Fruit fly (Drosophila melanogaster) whole organism, prepupa: Measurements from ENCODE around the gene bchs.

Experiments used
- Blimp-1 ChIP-seq: fragments of 200-800 bp; sonication (Bioruptor generic); optimal IDR thresholded peaks from 3 replicates; lab custom pipeline; 2017; ENCODE audit warnings: missing biosample characterization, missing genetic modification characterization, mild to moderate bottlenecking, moderate library complexity, missing genetic modification reagents
- CG10631 ChIP-seq: fragments of 200-800 bp; sonication (Bioruptor generic); optimal IDR thresholded peaks from 2 replicates; lab custom pipeline; 2016; ENCODE audit warnings: missing biosample characterization, missing genetic modification characterization
- CG10669 ChIP-seq: fragments of 200-800 bp; sonication (Bioruptor generic); optimal IDR thresholded peaks from 3 replicates; lab custom pipeline; 2018; ENCODE audit warnings: missing biosample characterization, mild to moderate bottlenecking, missing genetic modification characterization, moderate library complexity
- CG11294 ChIP-seq: fragments of 200-800 bp; sonication (Bioruptor generic); IDR thresholded peaks from 2 replicates; pipeline ENCODE4 v1.3.6; 2022; ENCODE audit warnings: missing biosample characterization, missing genetic modification characterization
- CG11762 ChIP-seq: fragments of 200-800 bp; sonication (Bioruptor generic); optimal IDR thresholded peaks from 3 replicates; lab custom pipeline; 2016; ENCODE audit warnings: missing biosample characterization, missing genetic modification characterization; ENCODE audit not compliant: insufficient read depth
- CG11902 ChIP-seq: fragments of 200-800 bp; sonication (Bioruptor generic); optimal IDR thresholded peaks from 3 replicates; lab custom pipeline; 2016; ENCODE audit warnings: missing biosample characterization, missing genetic modification characterization
- CG1621 ChIP-seq: fragments of 200-800 bp; sonication (Bioruptor generic); optimal IDR thresholded peaks from 3 replicates; lab custom pipeline; 2018; ENCODE audit warnings: missing biosample characterization, mild to moderate bottlenecking, missing genetic modification characterization
- CG16779 ChIP-seq: fragments of 200-800 bp; sonication (Bioruptor generic); optimal IDR thresholded peaks from 3 replicates; lab custom pipeline; 2017; ENCODE audit warnings: missing biosample characterization, mild to moderate bottlenecking, missing genetic modification characterization
- CG3032 ChIP-seq: fragments of 200-800 bp; optimal IDR thresholded peaks from 2 replicates; lab custom pipeline; 2019; ENCODE audit warnings: missing biosample characterization, mild to moderate bottlenecking, missing genetic modification characterization, moderate library complexity
- CG31627 ChIP-seq: fragments of 200-800 bp; sonication (Bioruptor generic); optimal IDR thresholded peaks from 3 replicates; lab custom pipeline; 2016; ENCODE audit warnings: missing biosample characterization, missing genetic modification characterization
- CG32006 ChIP-seq: fragments of 200-800 bp; sonication (Bioruptor generic); optimal IDR thresholded peaks from 3 replicates; lab custom pipeline; 2017; ENCODE audit warnings: missing biosample characterization, mild to moderate bottlenecking, missing genetic modification characterization
- CG34406 ChIP-seq: fragments of 200-800 bp; sonication (Bioruptor generic); optimal IDR thresholded peaks from 3 replicates; lab custom pipeline; 2016; ENCODE audit warnings: missing biosample characterization, missing genetic modification characterization
- CG3919 ChIP-seq: fragments of 200-800 bp; sonication (Bioruptor generic); optimal IDR thresholded peaks from 3 replicates; lab custom pipeline; 2016; ENCODE audit warnings: missing biosample characterization, missing genetic modification characterization
- CG4318 ChIP-seq: fragments of 200-800 bp; sonication (Bioruptor generic); optimal IDR thresholded peaks from 3 replicates; lab custom pipeline; 2017; ENCODE audit warnings: missing biosample characterization, mild to moderate bottlenecking, missing genetic modification characterization
- CG6163 ChIP-seq: fragments of 200-800 bp; sonication (Bioruptor generic); IDR thresholded peaks from 3 replicates; pipeline ENCODE4 v1.3.6; 2022; ENCODE audit warnings: missing biosample characterization, missing genetic modification characterization
- CG6276 ChIP-seq: fragments of 200-800 bp; sonication (Bioruptor generic); optimal IDR thresholded peaks from 2 replicates; lab custom pipeline; 2017; ENCODE audit warnings: missing biosample characterization, mild to moderate bottlenecking, missing genetic modification characterization
- CG6792 ChIP-seq: fragments of 200-800 bp; sonication (Bioruptor generic); optimal IDR thresholded peaks from 3 replicates; lab custom pipeline; 2016; ENCODE audit warnings: missing biosample characterization, missing genetic modification characterization
- CG6808 ChIP-seq: fragments of 200-800 bp; sonication (Bioruptor generic); optimal IDR thresholded peaks from 3 replicates; lab custom pipeline; 2017; ENCODE audit warnings: missing biosample characterization, missing genetic modification characterization, mild to moderate bottlenecking, moderate library complexity, missing genetic modification reagents
- CG6854 ChIP-seq: fragments of 200-800 bp; sonication (Bioruptor generic); optimal IDR thresholded peaks from 2 replicates; lab custom pipeline; 2017; ENCODE audit warnings: missing biosample characterization, mild to moderate bottlenecking, missing genetic modification characterization
- CG7368 ChIP-seq: fragments of 200-800 bp; sonication (Bioruptor generic); optimal IDR thresholded peaks from 3 replicates; lab custom pipeline; 2016; ENCODE audit warnings: missing biosample characterization, missing genetic modification characterization
- CG8119 ChIP-seq: fragments of 200-800 bp; sonication (Bioruptor generic); IDR thresholded peaks from 3 replicates; pipeline ENCODE4 v1.3.6; 2022; ENCODE audit warnings: missing biosample characterization, missing genetic modification characterization
- CG8319 ChIP-seq: fragments of 200-800 bp; sonication (Bioruptor generic); optimal IDR thresholded peaks from 3 replicates; lab custom pipeline; 2016; ENCODE audit warnings: missing biosample characterization, missing genetic modification characterization
- CG8632 ChIP-seq: fragments of 200-800 bp; sonication (Bioruptor generic); optimal IDR thresholded peaks from 3 replicates; lab custom pipeline; 2016; ENCODE audit warnings: missing biosample characterization, missing genetic modification characterization
- Eip75B ChIP-seq: fragments of 200-800 bp; sonication (Bioruptor generic); optimal IDR thresholded peaks from 3 replicates; lab custom pipeline; 2016; ENCODE audit warnings: missing biosample characterization, missing genetic modification characterization
- Eip78C ChIP-seq: fragments of 200-800 bp; sonication (Bioruptor generic); peaks from one replicate; lab custom pipeline; 2016; ENCODE audit warnings: missing biosample characterization, missing genetic modification characterization
- Eip93F ChIP-seq: fragments of 200-800 bp; sonication (Bioruptor generic); optimal IDR thresholded peaks from 2 replicates; lab custom pipeline; 2016; ENCODE audit warnings: missing biosample characterization, mild to moderate bottlenecking, missing genetic modification characterization
- Hr38 ChIP-seq: sonication (Bioruptor generic); optimal IDR thresholded peaks from 2 replicates; lab custom pipeline; 2016; ENCODE audit warnings: missing biosample characterization, missing genetic modification characterization
- Hr39 ChIP-seq: fragments of 200-800 bp; sonication (Bioruptor generic); optimal IDR thresholded peaks from 2 replicates; lab custom pipeline; 2016; ENCODE audit warnings: missing biosample characterization, missing genetic modification characterization
- Hr4 ChIP-seq: fragments of 200-800 bp; sonication (Bioruptor generic); optimal IDR thresholded peaks from 3 replicates; lab custom pipeline; 2016; ENCODE audit warnings: missing biosample characterization, missing genetic modification characterization
- Lpt ChIP-seq: fragments of 200-800 bp; sonication (Bioruptor generic); optimal IDR thresholded peaks from 3 replicates; lab custom pipeline; 2016; ENCODE audit warnings: missing biosample characterization, missing genetic modification characterization
- OdsH ChIP-seq: fragments of 200-800 bp; sonication (Bioruptor generic); optimal IDR thresholded peaks from 3 replicates; lab custom pipeline; 2016; ENCODE audit warnings: missing biosample characterization, missing genetic modification characterization
- Smox ChIP-seq: fragments of 200-800 bp; sonication (Bioruptor generic); optimal IDR thresholded peaks from 3 replicates; lab custom pipeline; 2016; ENCODE audit warnings: missing biosample characterization, missing genetic modification characterization
- Sox14 ChIP-seq: fragments of 200-800 bp; sonication (Bioruptor generic); optimal IDR thresholded peaks from 3 replicates; lab custom pipeline; 2016; ENCODE audit warnings: missing biosample characterization, missing genetic modification characterization
- Sox15 ChIP-seq: fragments of 200-800 bp; sonication (Bioruptor generic); optimal IDR thresholded peaks from 3 replicates; lab custom pipeline; 2016; ENCODE audit warnings: missing biosample characterization, missing genetic modification characterization
- achi ChIP-seq: fragments of 200-800 bp; sonication (Bioruptor generic); optimal IDR thresholded peaks from 3 replicates; lab custom pipeline; 2016; ENCODE audit warnings: missing biosample characterization, missing genetic modification characterization
- cyc ChIP-seq: fragments of 200-800 bp; sonication (Bioruptor generic); optimal IDR thresholded peaks from 3 replicates; lab custom pipeline; 2016; ENCODE audit warnings: missing biosample characterization, missing genetic modification characterization
- dac ChIP-seq: fragments of 200-800 bp; sonication (Bioruptor generic); optimal IDR thresholded peaks from 2 replicates; lab custom pipeline; 2017; ENCODE audit warnings: missing biosample characterization, mild to moderate bottlenecking, missing genetic modification characterization
- dsx ChIP-seq: fragments of 200-800 bp; optimal IDR thresholded peaks from 3 replicates; lab custom pipeline; 2019; ENCODE audit warnings: missing biosample characterization, mild to moderate bottlenecking, missing genetic modification characterization, moderate library complexity; ENCODE audit not compliant: poor library complexity, severe bottlenecking
- eg ChIP-seq: fragments of 200-800 bp; sonication (Bioruptor generic); IDR thresholded peaks from 3 replicates; pipeline ENCODE4 v1.3.6; 2022; ENCODE audit warnings: missing biosample characterization, missing genetic modification characterization
- fd85E ChIP-seq: fragments of 200-800 bp; sonication (Bioruptor generic); optimal IDR thresholded peaks from 3 replicates; lab custom pipeline; 2016; ENCODE audit warnings: missing biosample characterization, missing genetic modification characterization
- net ChIP-seq: fragments of 200-800 bp; sonication (Bioruptor generic); optimal IDR thresholded peaks from 3 replicates; lab custom pipeline; 2016; ENCODE audit warnings: missing biosample characterization, missing genetic modification characterization
- pdm3 ChIP-seq: fragments of 200-800 bp; sonication (Bioruptor generic); optimal IDR thresholded peaks from 3 replicates; lab custom pipeline; 2016; ENCODE audit warnings: missing biosample characterization, missing genetic modification characterization
- salr ChIP-seq, 2 experiments: fragments of 200-800 bp; sonication (Bioruptor generic); optimal IDR thresholded peaks; 3 replicates each; lab custom pipeline; 2016 to 2018; ENCODE audit warnings: missing biosample characterization in 2 of 2, missing genetic modification characterization in 2 of 2, mild to moderate bottlenecking in 1 of 2
- spab ChIP-seq: fragments of 200-800 bp; sonication (Bioruptor generic); optimal IDR thresholded peaks from 2 replicates; lab custom pipeline; 2017; ENCODE audit warnings: missing biosample characterization, mild to moderate bottlenecking, missing genetic modification characterization, missing genetic modification reagents
- ss ChIP-seq, 2 experiments: fragments of 200-800 bp; sonication (Bioruptor generic); optimal IDR thresholded peaks; 2 replicates in 1 of 2; 3 replicates in 1 of 2; lab custom pipeline; 2017 to 2018; ENCODE audit warnings: mild to moderate bottlenecking in 2 of 2, missing biosample characterization in 2 of 2, missing genetic modification characterization in 2 of 2, moderate library complexity in 1 of 2
- svp ChIP-seq: fragments of 200-800 bp; sonication (Bioruptor generic); peaks from one replicate; lab custom pipeline; 2016; ENCODE audit warnings: missing biosample characterization, missing genetic modification characterization
- topi ChIP-seq: fragments of 200-800 bp; sonication (Bioruptor generic); optimal IDR thresholded peaks from 3 replicates; lab custom pipeline; 2016; ENCODE audit warnings: missing biosample characterization, missing genetic modification characterization
- vri ChIP-seq: fragments of 200-800 bp; sonication (Bioruptor generic); optimal IDR thresholded peaks from 3 replicates; lab custom pipeline; 2016; ENCODE audit warnings: missing biosample characterization, mild to moderate bottlenecking, missing genetic modification characterization

bchs gene

dm6 chr2L:5901553-5901952, 5.4 kb upstream of the bchs start (continued):
- TF ChIP-seq pdm3 (GFP tag; lab: Kevin White, UChicago) (peak; percentile 2), Eip78C (GFP tag; lab: Kevin White, UChicago) (peak; percentile 53), CG4318 (GFP tag; lab: Kevin White, UChicago) (no peak), dsx (GFP tag; lab: Kevin White, UChicago) (no peak), CG32006 (GFP tag; lab: Kevin White, UChicago) (peak; percentile 54), Smox (no peak), CG34406 (GFP tag; lab: Kevin White, UChicago) (no peak), CG1621 (tag; lab: Kevin White, UChicago) (no peak), CG6163 (GFP tag; lab: Robert Waterston, UW) (no peak; the same call in 2 of the 3 replicates), Blimp-1 (GFP tag; lab: Kevin White, UChicago) (no peak), CG3032 (no peak), dac (GFP tag; lab: Kevin White, UChicago) (no peak), CG6854 (GFP tag; lab: Kevin White, UChicago) (no peak), Sox15 (GFP tag; lab: Kevin White, UChicago) (no peak)

- no peak for TF ChIP-seq CG7368 (GFP tag; lab: Kevin White, UChicago)
- TF ChIP-seq topi (GFP tag; lab: Kevin White, UChicago) = no peak
- no peak for TF ChIP-seq Eip93F (GFP tag; lab: Kevin White, UChicago)
- no peak for TF ChIP-seq CG10631 (GFP tag; lab: Kevin White, UChicago)
- TF ChIP-seq CG11902 (GFP tag; lab: Kevin White, UChicago) = no peak
- TF ChIP-seq eg (GFP tag; lab: Robert Waterston, UW) = no peak
- no peak for TF ChIP-seq CG8119 (GFP tag; lab: Robert Waterston, UW)
- no peak for TF ChIP-seq CG6276 (GFP tag; lab: Kevin White, UChicago)
- no peak for TF ChIP-seq CG6792 (GFP tag; lab: Kevin White, UChicago)
- no peak for TF ChIP-seq Lpt (GFP tag; lab: Kevin White, UChicago)
- no peak for TF ChIP-seq Blimp-1 (GFP tag; lab: Kevin White, UChicago)
- TF ChIP-seq fd85E = no peak
- TF ChIP-seq CG6808 (GFP tag; lab: Kevin White, UChicago) = no peak
- TF ChIP-seq ss (GFP tag; optimal IDR thresholded peaks at IDR 0.05; lab: Kevin White, UChicago) = no peak
- TF ChIP-seq, all 60 proteins: peak for 0
Observed at dm6 chr2L:5902898-5903297, 4.1 kb upstream of the bchs start.

DNA sequence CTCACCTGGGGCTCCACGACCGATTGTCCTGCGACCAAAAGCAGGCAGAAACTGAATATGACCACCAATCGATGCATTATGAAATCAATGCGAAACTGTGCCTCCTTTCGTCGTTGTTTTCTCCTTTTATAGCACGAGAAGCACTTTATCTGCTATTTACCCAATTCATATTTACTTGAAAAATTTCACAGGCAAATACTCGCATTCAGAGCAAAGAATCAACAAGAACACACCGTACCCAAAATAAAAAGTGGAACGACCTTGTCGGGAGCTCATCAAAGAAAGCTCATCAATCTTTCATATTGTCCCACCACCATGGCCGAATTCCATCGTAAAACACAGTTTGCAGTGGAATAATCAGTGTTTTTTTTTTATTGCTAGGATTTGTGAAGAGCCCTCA, 2.4 kb upstream of the bchs start, which contains the start of gene CG9021:
Gene CG9021 (minus strand): TSS at position 105 of the 400 bp plus-strand sequence.
- TF ChIP-seq Hr38 (no peak), Hr39 (GFP tag; lab: Kevin White, UChicago) (peak; percentile 35), salr (GFP tag; optimal IDR thresholded peaks at IDR 0.05; lab: Kevin White, UChicago) (no peak), net (GFP tag; lab: Kevin White, UChicago) (no peak), achi (GFP tag; lab: Kevin White, UChicago) (no peak), Eip75B (GFP tag; lab: Kevin White, UChicago) (no peak), CG11294 (GFP tag; lab: Robert Waterston, UW) (no peak), CG11902 (GFP tag; lab: Kevin White, UChicago) (no peak), CG10631 (GFP tag; lab: Kevin White, UChicago) (no peak), CG31627 (GFP tag; lab: Kevin White, UChicago) (no peak), svp (peak; percentile 49), Hr4 (no peak), Smox (peak; percentile 58), CG16779 (tag; lab: Kevin White, UChicago) (no peak), Sox14 (GFP tag; lab: Kevin White, UChicago) (no peak), Blimp-1 (GFP tag; lab: Kevin White, UChicago) (peak; percentile 23), Eip78C (GFP tag; lab: Kevin White, UChicago) (peak; percentile 54), CG3919 (peak; percentile 6), CG8632 (peak; percentile 14), OdsH (GFP tag; lab: Kevin White, UChicago) (no peak), cyc (GFP tag; lab: Kevin White, UChicago) (peak; percentile 37), CG11762 (GFP tag; lab: Kevin White, UChicago) (no peak), CG8319 (no peak), vri (GFP tag; lab: Kevin White, UChicago) (peak; percentile 49), CG10669 (GFP tag; lab: Kevin White, UChicago) (no peak), spab (GFP tag; lab: Kevin White, UChicago) (no peak), CG34406 (GFP tag; lab: Kevin White, UChicago) (peak; percentile 18), CG32006 (GFP tag; lab: Kevin White, UChicago) (no peak), CG3032 (no peak), topi (GFP tag; lab: Kevin White, UChicago) (peak; percentile 55)
